Fruit fly (Drosophila melanogaster) whole organism, adult: ENCODE measurements around the gene Tengl3.

Experiments
- CG7101 ChIP-seq: fragments of 200-800 bp; sonication (Bioruptor generic); optimal IDR thresholded peaks from 2 replicates; lab custom pipeline; 2018; ENCODE audit warnings: missing biosample characterization, mild to moderate bottlenecking, missing genetic modification characterization, moderate library complexity
- Clk ChIP-seq: fragments of 200-800 bp; sonication (Bioruptor generic); optimal IDR thresholded peaks from 2 replicates; lab custom pipeline; 2017; ENCODE audit warnings: missing biosample characterization, missing genetic modification characterization

DNA sequence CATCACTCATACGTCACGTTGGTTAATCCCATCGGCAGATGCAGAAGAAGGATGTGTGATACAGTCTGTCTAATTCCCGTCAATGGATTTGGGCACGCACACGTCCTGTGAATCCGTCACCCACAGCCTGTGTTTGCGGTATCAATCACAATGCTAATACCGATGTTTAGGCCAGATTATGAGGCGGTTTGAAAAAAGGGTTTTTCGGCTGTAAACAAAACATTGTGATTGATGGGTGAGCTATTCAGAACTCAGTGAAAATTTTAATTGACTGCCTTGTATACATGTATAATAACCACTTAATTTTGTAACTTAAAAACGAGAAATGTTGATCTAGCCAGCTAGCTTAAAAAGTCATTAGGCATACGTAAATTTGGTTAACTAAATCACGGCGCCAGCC is 25.1 kb upstream of the Tengl3 start, which contains the start of gene CG4270:
- TF ChIP-seq Clk (GFP tag; lab: Kevin White, UChicago) (no peak), CG7101 (tag; lab: Kevin White, UChicago) (no peak)
